Fruit fly (Drosophila melanogaster) whole organism, adult: Measurements from ENCODE around the gene ppk23.

Experiments
- CG11617 ChIP-seq: fragments of 200-800 bp; sonication (Bioruptor generic); optimal IDR thresholded peaks from 2 replicates; lab custom pipeline; 2017; ENCODE audit warnings: mild to moderate bottlenecking, missing biosample characterization, missing genetic modification reagents, missing genetic modification characterization
- CG12768 ChIP-seq: fragments of 200-800 bp; sonication (Bioruptor generic); optimal IDR thresholded peaks from 2 replicates; lab custom pipeline; 2017; ENCODE audit warnings: missing biosample characterization, missing genetic modification characterization, mild to moderate bottlenecking, moderate library complexity, missing genetic modification reagents
- CG14711 ChIP-seq: fragments of 200-800 bp; sonication (Bioruptor generic); optimal IDR thresholded peaks from 2 replicates; lab custom pipeline; 2018; ENCODE audit warnings: missing biosample characterization, mild to moderate bottlenecking, missing genetic modification characterization, moderate library complexity
- CG1620 ChIP-seq: fragments of 200-800 bp; sonication (Bioruptor generic); optimal IDR thresholded peaks from 2 replicates; lab custom pipeline; 2016; ENCODE audit warnings: missing biosample characterization, missing genetic modification characterization
- CG33017 ChIP-seq: fragments of 200-800 bp; sonication (Bioruptor generic); optimal IDR thresholded peaks from 2 replicates; lab custom pipeline; 2018; ENCODE audit warnings: missing biosample characterization, mild to moderate bottlenecking, missing genetic modification characterization, moderate library complexity
- CG5204 ChIP-seq: fragments of 200-800 bp; sonication (Bioruptor generic); optimal IDR thresholded peaks from 2 replicates; lab custom pipeline; 2016; ENCODE audit warnings: missing biosample characterization, missing genetic modification characterization
- CG7045 ChIP-seq: fragments of 200-800 bp; sonication (Bioruptor generic); optimal IDR thresholded peaks from 2 replicates; lab custom pipeline; 2017; ENCODE audit warnings: missing biosample characterization, mild to moderate bottlenecking, missing genetic modification characterization
- CG7101 ChIP-seq: fragments of 200-800 bp; sonication (Bioruptor generic); optimal IDR thresholded peaks from 2 replicates; lab custom pipeline; 2018; ENCODE audit warnings: missing biosample characterization, mild to moderate bottlenecking, missing genetic modification characterization, moderate library complexity
- Clk ChIP-seq: fragments of 200-800 bp; sonication (Bioruptor generic); optimal IDR thresholded peaks from 2 replicates; lab custom pipeline; 2017; ENCODE audit warnings: missing biosample characterization, missing genetic modification characterization
- Crg-1 ChIP-seq: fragments of 200-800 bp; sonication (Bioruptor generic); optimal IDR thresholded peaks from 2 replicates; lab custom pipeline; 2016; ENCODE audit warnings: missing biosample characterization, missing genetic modification characterization
- Hr96 ChIP-seq: fragments of 200-800 bp; sonication (Bioruptor generic); optimal IDR thresholded peaks from 2 replicates; lab custom pipeline; 2016; ENCODE audit warnings: missing biosample characterization, missing genetic modification characterization
- Mnt ChIP-seq: fragments of 200-800 bp; sonication (Bioruptor generic); optimal IDR thresholded peaks from 2 replicates; lab custom pipeline; 2016; ENCODE audit warnings: missing biosample characterization, mild to moderate bottlenecking, missing genetic modification characterization
- bab1 ChIP-seq: fragments of 200-800 bp; sonication (Bioruptor generic); optimal IDR thresholded peaks from 3 replicates; lab custom pipeline; 2019; ENCODE audit warnings: missing biosample characterization, mild to moderate bottlenecking, missing genetic modification characterization, moderate library complexity
- cic ChIP-seq: fragments of 200-800 bp; sonication (Bioruptor generic); optimal IDR thresholded peaks from 2 replicates; lab custom pipeline; 2017; ENCODE audit warnings: missing biosample characterization, mild to moderate bottlenecking, missing genetic modification characterization, moderate library complexity
- cnc ChIP-seq, 2 experiments: fragments of >200 bp; optimal IDR thresholded peaks; 2 replicates each; lab custom pipeline; 2017
- kay ChIP-seq: fragments of 200-800 bp; sonication (Bioruptor generic); peaks from one replicate; lab custom pipeline; 2016; ENCODE audit warnings: missing biosample characterization, missing genetic modification characterization, borderline replicate concordance
- ovo ChIP-seq: fragments of 200-800 bp; sonication (Bioruptor generic); optimal IDR thresholded peaks from 2 replicates; lab custom pipeline; 2016; ENCODE audit warnings: missing biosample characterization, missing genetic modification characterization
- pad ChIP-seq: fragments of 200-800 bp; sonication (Bioruptor generic); optimal IDR thresholded peaks from 3 replicates; lab custom pipeline; 2017; ENCODE audit warnings: missing biosample characterization, missing genetic modification characterization, mild to moderate bottlenecking, moderate library complexity, missing genetic modification reagents
- tj ChIP-seq: fragments of 200-800 bp; sonication (Bioruptor generic); optimal IDR thresholded peaks from 3 replicates; lab custom pipeline; 2017; ENCODE audit warnings: missing biosample characterization, mild to moderate bottlenecking, missing genetic modification characterization, moderate library complexity
- toe ChIP-seq: fragments of 200-800 bp; sonication (Bioruptor generic); optimal IDR thresholded peaks from 2 replicates; lab custom pipeline; 2016; ENCODE audit warnings: missing biosample characterization, missing genetic modification characterization

Gene ppk23

dm6 chrX:17588134-17588533, 19.1 kb upstream of the ppk23 start:
- no peak for TF ChIP-seq CG1620
- TF ChIP-seq CG14711 (tag; lab: Kevin White, UChicago) = peak; percentile 64
- TF ChIP-seq CG12768 (GFP tag; lab: Kevin White, UChicago) = peak; percentile 38
- TF ChIP-seq kay (GFP tag; lab: Kevin White, UChicago) = peak; percentile 55
- no peak for TF ChIP-seq cic
- peak; percentile 8 for TF ChIP-seq CG5204
- peak; percentile 63 for TF ChIP-seq pad
- no peak for TF ChIP-seq Hr96 (GFP tag; lab: Kevin White, UChicago)
- no peak for TF ChIP-seq cnc (optimal IDR thresholded peaks at IDR 0.05; lab: Kevin White, UChicago)
- peak; percentile 30 for TF ChIP-seq CG7045
- TF ChIP-seq Mnt (GFP tag; lab: Kevin White, UChicago) = peak; percentile 62
- peak; percentile 70 for TF ChIP-seq CG33017
- TF ChIP-seq tj (GFP tag; lab: Kevin White, UChicago) = peak; percentile 79
- TF ChIP-seq CG11617 (GFP tag; lab: Kevin White, UChicago) = peak; percentile 86
- peak; percentile 14 for TF ChIP-seq ovo (GFP tag; lab: Kevin White, UChicago)
- TF ChIP-seq bab1 (GFP tag; lab: Kevin White, UChicago) = peak; percentile 92
- TF ChIP-seq Clk (GFP tag; lab: Kevin White, UChicago) = no peak
- peak; percentile 83 for TF ChIP-seq CG7101 (tag; lab: Kevin White, UChicago)
- peak; percentile 48 for TF ChIP-seq Crg-1 (GFP tag; lab: Kevin White, UChicago)
- TF ChIP-seq toe (GFP tag; lab: Kevin White, UChicago) = no peak

- TF ChIP-seq kay (GFP tag; lab: Kevin White, UChicago) = no peak
- TF ChIP-seq Mnt (GFP tag; lab: Kevin White, UChicago) = no peak
- TF ChIP-seq cnc (optimal IDR thresholded peaks at IDR 0.05; lab: Kevin White, UChicago) = no peak
- TF ChIP-seq Crg-1 (GFP tag; lab: Kevin White, UChicago) = no peak
- no peak for TF ChIP-seq Hr96 (GFP tag; lab: Kevin White, UChicago)
- no peak for TF ChIP-seq cic
- no peak for TF ChIP-seq CG7101 (tag; lab: Kevin White, UChicago)
- TF ChIP-seq Clk (GFP tag; lab: Kevin White, UChicago) = no peak
- no peak for TF ChIP-seq CG33017
- TF ChIP-seq CG11617 (GFP tag; lab: Kevin White, UChicago) = no peak
- no peak for TF ChIP-seq ovo (GFP tag; lab: Kevin White, UChicago)
- no peak for TF ChIP-seq CG7045
These were observed 16.9 kb upstream of the ppk23 start for dm6 chrX:17585892-17586291.

- TF ChIP-seq ovo (GFP tag; lab: Kevin White, UChicago) = no peak
- no peak for TF ChIP-seq CG5204
- no peak for TF ChIP-seq CG7101 (tag; lab: Kevin White, UChicago)
- TF ChIP-seq toe (GFP tag; lab: Kevin White, UChicago) = no peak
- TF ChIP-seq cnc (optimal IDR thresholded peaks at IDR 0.05; lab: Kevin White, UChicago) = no peak
These were observed 14.7 kb upstream of the ppk23 start for dm6 chrX:17583706-17584105.

dm6 chrX:17582650-17583049, 13.6 kb upstream of the ppk23 start:
- no peak for TF ChIP-seq ovo (GFP tag; lab: Kevin White, UChicago)
- TF ChIP-seq CG14711 (tag; lab: Kevin White, UChicago) = no peak
- TF ChIP-seq pad = no peak
- TF ChIP-seq toe (GFP tag; lab: Kevin White, UChicago) = no peak
- no peak for TF ChIP-seq CG5204
- no peak for TF ChIP-seq cnc (optimal IDR thresholded peaks at IDR 0.05; lab: Kevin White, UChicago)
- TF ChIP-seq tj (GFP tag; lab: Kevin White, UChicago) = no peak
- no peak for TF ChIP-seq CG11617 (GFP tag; lab: Kevin White, UChicago)
- TF ChIP-seq Hr96 (GFP tag; lab: Kevin White, UChicago) = no peak
- no peak for TF ChIP-seq bab1 (GFP tag; lab: Kevin White, UChicago)
- TF ChIP-seq kay (GFP tag; lab: Kevin White, UChicago) = no peak
- TF ChIP-seq Crg-1 (GFP tag; lab: Kevin White, UChicago) = no peak
- no peak for TF ChIP-seq Mnt (GFP tag; lab: Kevin White, UChicago)
- TF ChIP-seq CG1620 = no peak

dm6 chrX:17581606-17582281, 12.7 kb upstream of the ppk23 start:
- TF ChIP-seq CG1620 (no peak), kay (GFP tag; lab: Kevin White, UChicago) (peak; percentile 78), CG7101 (tag; lab: Kevin White, UChicago) (no peak), Hr96 (GFP tag; lab: Kevin White, UChicago) (no peak), pad (no peak), Crg-1 (GFP tag; lab: Kevin White, UChicago) (peak; percentile 3), bab1 (GFP tag; lab: Kevin White, UChicago) (no peak), CG11617 (GFP tag; lab: Kevin White, UChicago) (no peak)

- peak; percentile 57 for TF ChIP-seq kay (GFP tag; lab: Kevin White, UChicago)
- TF ChIP-seq CG12768 (GFP tag; lab: Kevin White, UChicago) = no peak
These were observed 11.9 kb upstream of the ppk23 start for dm6 chrX:17580954-17581353.
